Fruit fly (Drosophila melanogaster) whole organism, wandering third instar larva: ENCODE data around the gene CG17746.

ENCODE experiments used
- Abd-B ChIP-seq: fragments of >200 bp; optimal IDR thresholded peaks from 2 replicates; lab custom pipeline; 2017; ENCODE audit warnings: missing biosample characterization, missing genetic modification characterization
- CG32264 ChIP-seq: fragments of 200-800 bp; sonication (Bioruptor generic); optimal IDR thresholded peaks from 2 replicates; lab custom pipeline; 2016; ENCODE audit warnings: missing biosample characterization, missing genetic modification characterization
- CG9705 ChIP-seq: fragments of 200-800 bp; sonication (Bioruptor generic); optimal IDR thresholded peaks from 2 replicates; lab custom pipeline; 2018; ENCODE audit warnings: missing biosample characterization, mild to moderate bottlenecking, missing genetic modification characterization
- CrebA ChIP-seq: fragments of 200-800 bp; sonication (Bioruptor generic); optimal IDR thresholded peaks from 2 replicates; lab custom pipeline; 2016; ENCODE audit warnings: missing biosample characterization, mild to moderate bottlenecking, missing genetic modification characterization, borderline replicate concordance
- Dfd ChIP-seq: fragments of >200 bp; optimal IDR thresholded peaks from 2 replicates; lab custom pipeline; 2017; ENCODE audit warnings: missing biosample characterization, missing genetic modification characterization
- Dif ChIP-seq: fragments of 200-275, 200-300 bp; sonication (Bioruptor generic); optimal IDR thresholded peaks from 2 replicates; lab custom pipeline; 2018; ENCODE audit warnings: missing biosample characterization, missing genetic modification characterization; ENCODE audit not compliant: partially characterized antibody
- GATAd ChIP-seq: sonication (Bioruptor generic); optimal IDR thresholded peaks from 2 replicates; lab custom pipeline; 2016; ENCODE audit warnings: missing biosample characterization, missing genetic modification characterization
- HLH106 ChIP-seq: fragments of 200-800 bp; optimal IDR thresholded peaks from 3 replicates; lab custom pipeline; 2019; ENCODE audit warnings: missing biosample characterization, mild to moderate bottlenecking, missing genetic modification characterization, moderate library complexity
- Hnf4 ChIP-seq: fragments of 200-800 bp; sonication (Bioruptor generic); optimal IDR thresholded peaks from 2 replicates; lab custom pipeline; 2016; ENCODE audit warnings: missing biosample characterization, mild to moderate bottlenecking, missing genetic modification characterization
- Hr78 ChIP-seq: fragments of >200 bp; optimal IDR thresholded peaks from 2 replicates; lab custom pipeline; 2017; ENCODE audit warnings: missing biosample characterization, missing genetic modification characterization
- Hr83 ChIP-seq: fragments of 200-300 bp; sonication (Bioruptor generic); optimal IDR thresholded peaks from 2 replicates; lab custom pipeline; 2016; ENCODE audit warnings: missing biosample characterization, mild to moderate bottlenecking, missing genetic modification characterization, moderate library complexity; ENCODE audit not compliant: poor library complexity, severe bottlenecking
- Jra ChIP-seq: sonication (Bioruptor generic); optimal IDR thresholded peaks from 2 replicates; lab custom pipeline; 2016; ENCODE audit warnings: missing biosample characterization, missing genetic modification characterization
- Mio ChIP-seq: sonication (Bioruptor generic); optimal IDR thresholded peaks from 2 replicates; lab custom pipeline; 2016; ENCODE audit warnings: missing biosample characterization, missing genetic modification characterization
- Myc ChIP-seq: fragments of >200 bp; optimal IDR thresholded peaks from 2 replicates; lab custom pipeline; 2017
- N ChIP-seq: fragments of >200 bp; optimal IDR thresholded peaks from 2 replicates; lab custom pipeline; 2018; ENCODE audit warnings: missing biosample characterization, missing external identifiers, missing genetic modification characterization
- OdsH ChIP-seq: fragments of 200-800 bp; sonication (Bioruptor generic); optimal IDR thresholded peaks from 2 replicates; lab custom pipeline; 2016; ENCODE audit warnings: missing biosample characterization, mild to moderate bottlenecking, missing genetic modification characterization
- Rel ChIP-seq, 2 experiments: fragments of 200-800 bp; sonication (Bioruptor generic) in 1 of 2; optimal IDR thresholded peaks; 2 replicates in 1 of 2; 3 replicates in 1 of 2; lab custom pipeline; 2016 to 2019; ENCODE audit warnings: mild to moderate bottlenecking in 2 of 2, missing biosample characterization in 2 of 2, missing genetic modification characterization in 2 of 2, moderate library complexity in 1 of 2
- Sp1 ChIP-seq: fragments of 200-800 bp; sonication (Bioruptor generic); optimal IDR thresholded peaks from 3 replicates; lab custom pipeline; 2019; ENCODE audit warnings: missing biosample characterization, mild to moderate bottlenecking, missing genetic modification characterization, moderate library complexity
- Vsx2 ChIP-seq: fragments of 200-300, 225-300 bp; sonication (Bioruptor generic); optimal IDR thresholded peaks from 2 replicates; lab custom pipeline; 2018; ENCODE audit warnings: missing biosample characterization, missing genetic modification characterization; ENCODE audit not compliant: partially characterized antibody
- br ChIP-seq: fragments of 200-800 bp; sonication (Bioruptor generic); optimal IDR thresholded peaks from 2 replicates; lab custom pipeline; 2016; ENCODE audit warnings: missing biosample characterization, missing genetic modification characterization
- brk ChIP-seq: fragments of 200-800 bp; sonication (Bioruptor generic); optimal IDR thresholded peaks from 2 replicates; lab custom pipeline; 2016; ENCODE audit warnings: missing biosample characterization, mild to moderate bottlenecking, missing genetic modification characterization
- dl ChIP-seq, 2 experiments: fragments of 175-275, 200-275 bp in 1 of 2; fragments of 200-275 bp in 1 of 2; sonication (Bioruptor generic); optimal IDR thresholded peaks; lab custom pipeline; 2018; ENCODE audit warnings: mild to moderate bottlenecking in 2 of 2, missing biosample characterization in 2 of 2, missing genetic modification characterization in 2 of 2, moderate library complexity in 2 of 2; ENCODE audit not compliant: partially characterized antibody in 2 of 2, insufficient read depth in 1 of 2
- dmrt93B ChIP-seq: fragments of 200-800 bp; sonication (Bioruptor generic); optimal IDR thresholded peaks from 2 replicates; lab custom pipeline; 2018; ENCODE audit warnings: missing biosample characterization, mild to moderate bottlenecking, missing genetic modification characterization
- dsf ChIP-seq: sonication (Bioruptor generic); optimal IDR thresholded peaks from 2 replicates; lab custom pipeline; 2016; ENCODE audit warnings: missing biosample characterization, missing genetic modification characterization, borderline replicate concordance
- ey ChIP-seq: fragments of 200-800 bp; sonication (Bioruptor generic); optimal IDR thresholded peaks from 2 replicates; lab custom pipeline; 2016; ENCODE audit warnings: missing biosample characterization, missing genetic modification characterization
- foxo ChIP-seq, 2 experiments: fragments of 200-800 bp; sonication (Bioruptor generic); optimal IDR thresholded peaks; 2 replicates in 1 of 2; 3 replicates in 1 of 2; lab custom pipeline; 2016 to 2017; ENCODE audit warnings: missing biosample characterization in 2 of 2, missing genetic modification characterization in 2 of 2
- fru ChIP-seq: fragments of 200-800 bp; sonication (Bioruptor generic); optimal IDR thresholded peaks from 3 replicates; lab custom pipeline; 2016; ENCODE audit warnings: missing biosample characterization, mild to moderate bottlenecking, missing genetic modification characterization
- h ChIP-seq: fragments of 200-800 bp; sonication (Bioruptor generic); optimal IDR thresholded peaks from 3 replicates; lab custom pipeline; 2016; ENCODE audit warnings: missing biosample characterization, mild to moderate bottlenecking, missing genetic modification characterization
- jim ChIP-seq: fragments of 175-275, 200-325 bp; sonication (Bioruptor generic); optimal IDR thresholded peaks from 2 replicates; lab custom pipeline; 2016; ENCODE audit warnings: missing biosample characterization, mild to moderate bottlenecking, missing genetic modification characterization
- lola ChIP-seq: fragments of >200 bp; optimal IDR thresholded peaks from 2 replicates; lab custom pipeline; 2017; ENCODE audit warnings: missing biosample characterization, missing genetic modification characterization
- pan ChIP-seq: fragments of >200 bp; optimal IDR thresholded peaks from 2 replicates; lab custom pipeline; 2017
- psq ChIP-seq: fragments of 200-800 bp; sonication (Bioruptor generic); optimal IDR thresholded peaks from 3 replicates; lab custom pipeline; 2017; ENCODE audit warnings: missing biosample characterization, mild to moderate bottlenecking, missing genetic modification characterization, moderate library complexity
- rgr ChIP-seq: fragments of 200-800 bp; sonication (Bioruptor generic); optimal IDR thresholded peaks from 3 replicates; lab custom pipeline; 2016; ENCODE audit warnings: missing biosample characterization, mild to moderate bottlenecking, missing genetic modification characterization
- sage ChIP-seq: fragments of 200-800 bp; sonication (Bioruptor generic); optimal IDR thresholded peaks from 2 replicates; lab custom pipeline; 2016; ENCODE audit warnings: missing biosample characterization, mild to moderate bottlenecking, missing genetic modification characterization
- sv ChIP-seq: fragments of 200-800 bp; sonication (Bioruptor generic); optimal IDR thresholded peaks from 3 replicates; lab custom pipeline; 2016; ENCODE audit warnings: missing biosample characterization, missing genetic modification characterization
- tai ChIP-seq: sonication (Bioruptor generic); optimal IDR thresholded peaks from 2 replicates; lab custom pipeline; 2016; ENCODE audit warnings: missing biosample characterization, missing genetic modification characterization
- usp ChIP-seq: fragments of >200 bp; optimal IDR thresholded peaks from 2 replicates; lab custom pipeline; 2017; ENCODE audit warnings: missing biosample characterization, missing genetic modification characterization
- woc ChIP-seq: sonication (Bioruptor generic); optimal IDR thresholded peaks from 2 replicates; lab custom pipeline; 2016; ENCODE audit warnings: missing biosample characterization, mild to moderate bottlenecking, missing genetic modification characterization

Gene CG17746

DNA sequence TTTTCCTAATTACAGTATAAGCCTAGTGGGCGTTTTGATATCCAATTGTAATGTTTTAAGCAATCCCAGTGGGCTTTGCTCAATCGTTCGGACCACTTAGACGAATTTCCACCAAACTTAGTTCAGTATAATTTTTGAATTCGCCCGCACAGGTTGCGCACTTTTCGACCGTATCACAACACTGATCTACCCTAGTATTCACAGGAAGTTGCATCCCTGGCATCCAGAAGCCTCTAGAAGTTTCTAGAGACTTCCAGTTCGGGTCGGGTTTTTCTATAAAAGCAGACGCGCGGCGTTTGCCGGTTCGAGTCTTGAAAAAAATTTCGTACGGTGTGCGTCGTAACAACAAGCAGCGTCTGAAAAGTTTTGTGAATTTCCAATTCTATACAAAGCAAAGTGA, 46.5 kb downstream of the CG17746 start, which contains the start of gene Hsp83:
Gene Hsp83, plus strand, starts transcription at position 58 of the 400 bp plus-strand sequence.
- TF ChIP-seq lola (no peak), Dif (peak; percentile 27), Hnf4 (GFP tag; lab: Kevin White, UChicago) (peak; percentile 92), ey (peak; percentile 80), HLH106 (tag; lab: Kevin White, UChicago) (peak; percentile 87), Hr78 (no peak), sv (GFP tag; lab: Kevin White, UChicago) (peak; percentile 85), h (GFP tag; lab: Kevin White, UChicago) (peak; percentile 96), OdsH (GFP tag; lab: Kevin White, UChicago) (peak; percentile 94), GATAd (GFP tag; lab: Kevin White, UChicago) (no peak), CG32264 (peak; percentile 86), fru (peak; percentile 95), Rel (GFP tag; optimal IDR thresholded peaks at IDR 0.05; lab: Kevin White, UChicago) (peak; percentile 81), Rel (tag; optimal IDR thresholded peaks at IDR 0.05; lab: Kevin White, UChicago) (peak; percentile 88), tai (GFP tag; lab: Kevin White, UChicago) (no peak), foxo (GFP tag; optimal IDR thresholded peaks at IDR 0.05; lab: Kevin White, UChicago) (peak; percentile 87 to 93), Vsx2 (no peak), Myc (no peak), Mio (GFP tag; lab: Kevin White, UChicago) (peak; percentile 57), sage (GFP tag; lab: Kevin White, UChicago) (peak; percentile 95), Hr83 (peak; percentile 99), dl (GFP tag; optimal IDR thresholded peaks at IDR 0.05; lab: Kevin White, UChicago; ENCODE audit: insufficient read depth in 1 of 2, partially characterized antibody in 2 of 2) (no peak), jim (GFP tag; lab: Kevin White, UChicago) (no peak), brk (GFP tag; lab: Kevin White, UChicago) (peak; percentile 90), Jra (GFP tag; lab: Kevin White, UChicago) (peak; percentile 68), psq (GFP tag; lab: Kevin White, UChicago) (peak; percentile 80), CG9705 (GFP tag; lab: Kevin White, UChicago) (peak; percentile 94), CrebA (no peak), Dfd (no peak), Abd-B (no peak), pan (no peak), woc (GFP tag; lab: Kevin White, UChicago) (peak; percentile 65), dmrt93B (GFP tag; lab: Kevin White, UChicago) (peak; percentile 90), dsf (peak; percentile 78), br (GFP tag; lab: Kevin White, UChicago) (peak; percentile 98), rgr (GFP tag; lab: Kevin White, UChicago) (peak; percentile 98), usp (GFP tag; lab: Kevin White, UChicago) (no peak), Sp1 (GFP tag; lab: Kevin White, UChicago) (peak; percentile 98), N (GFP tag; lab: Kevin White, UChicago) (no peak)

- no peak for TF ChIP-seq ey
- TF ChIP-seq Hr83 = peak; percentile 76
- TF ChIP-seq Jra (GFP tag; lab: Kevin White, UChicago) = peak; percentile 8
Observed at dm6 chr3L:3192333-3192894, 47.0 kb downstream of the CG17746 start, which contains the start of gene CG14965. CG14965 (minus strand) TSS chr3L:3192491.

DNA sequence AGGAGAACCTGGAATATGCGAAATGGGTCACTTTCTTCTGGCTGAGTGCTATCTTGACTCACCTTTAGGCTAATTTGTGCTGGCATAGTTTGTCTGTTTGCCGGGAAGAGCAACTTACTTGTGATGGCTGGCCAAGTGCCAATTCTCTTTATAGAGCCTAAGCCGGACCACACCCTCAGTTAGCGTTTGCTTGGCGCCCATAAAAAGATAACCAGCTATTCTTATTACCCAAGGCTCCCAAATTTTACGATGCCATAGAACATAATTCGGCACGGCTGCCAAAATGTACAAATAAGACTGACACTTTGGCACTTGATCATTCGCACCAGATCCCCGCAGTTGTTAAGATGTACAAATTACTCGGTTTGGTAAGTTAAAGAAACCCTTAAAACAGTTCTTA, 49.7 kb downstream of the CG17746 start, which contains the start of the genes CG42525 and CG14958:
Gene CG42525, minus strand, starts transcription at position 101 of the 400 bp plus-strand sequence.
Gene CG14958, plus strand, starts transcription at position 332 of the 400 bp plus-strand sequence.
- TF ChIP-seq psq (GFP tag; lab: Kevin White, UChicago) = no peak
- no peak for TF ChIP-seq Dif
- no peak for TF ChIP-seq N (GFP tag; lab: Kevin White, UChicago)
